Worm (Caenorhabditis elegans) whole organism, mixed stage, embryonic: ENCODE results near the gene nhr-183.

Source experiments
- M03D4.4 ChIP-seq: sonication (generic microtip); optimal IDR thresholded peaks from 2 replicates; lab custom pipeline; 2017; ENCODE audit warnings: mild to moderate bottlenecking, missing genetic modification characterization, missing compliant biosample characterization
- bed-3 ChIP-seq: fragments of 200-800 bp; sonication (Bioruptor generic); optimal IDR thresholded peaks from 3 replicates; lab custom pipeline; 2018; ENCODE audit warnings: mild to moderate bottlenecking, missing genetic modification characterization, moderate library complexity, missing compliant biosample characterization
- blmp-1 ChIP-seq: fragments of 150-350 bp; optimal IDR thresholded peaks from 2 replicates; lab custom pipeline; 2014; ENCODE audit warnings: missing biosample characterization, missing genetic modification characterization
- ceh-39 ChIP-seq: fragments of 150-350 bp; optimal IDR thresholded peaks from 2 replicates; lab custom pipeline; 2014; ENCODE audit warnings: missing biosample characterization, missing genetic modification characterization
- ceh-43 ChIP-seq: fragments of 200-800 bp; sonication (Bioruptor generic); optimal IDR thresholded peaks from 2 replicates; lab custom pipeline; 2018; ENCODE audit warnings: mild to moderate bottlenecking, missing genetic modification characterization, moderate library complexity, missing compliant biosample characterization
- ceh-83 ChIP-seq: fragments of 200-800 bp; sonication (Bioruptor generic); optimal IDR thresholded peaks from 2 replicates; lab custom pipeline; 2018; ENCODE audit warnings: mild to moderate bottlenecking, missing genetic modification characterization, missing compliant biosample characterization
- ces-1 ChIP-seq: fragments of 150-350 bp; optimal IDR thresholded peaks from 2 replicates; lab custom pipeline; 2014; ENCODE audit warnings: missing biosample characterization, missing genetic modification reagents, missing genetic modification characterization
- cnd-1 ChIP-seq: fragments of 200-800 bp; sonication (Bioruptor generic); optimal IDR thresholded peaks from 2 replicates; lab custom pipeline; 2018; ENCODE audit warnings: mild to moderate bottlenecking, missing genetic modification characterization, missing compliant biosample characterization
- drap-1 ChIP-seq: fragments of 200-800 bp; sonication (Bioruptor generic); optimal IDR thresholded peaks from 3 replicates; lab custom pipeline; 2018; ENCODE audit warnings: mild to moderate bottlenecking, missing genetic modification characterization, missing compliant biosample characterization
- elt-3 ChIP-seq: fragments of 150-350 bp; optimal IDR thresholded peaks from 2 replicates; lab custom pipeline; 2014; ENCODE audit warnings: missing biosample characterization, missing genetic modification characterization
- flh-1 ChIP-seq: fragments of 200-800 bp; sonication (Bioruptor generic); optimal IDR thresholded peaks from 2 replicates; lab custom pipeline; 2018; ENCODE audit warnings: mild to moderate bottlenecking, missing genetic modification characterization, moderate library complexity, missing compliant biosample characterization
- ham-2 ChIP-seq: fragments of 200-800 bp; sonication (Bioruptor generic); optimal IDR thresholded peaks from 2 replicates; lab custom pipeline; 2018; ENCODE audit warnings: mild to moderate bottlenecking, missing genetic modification characterization, missing compliant biosample characterization
- hlh-1 ChIP-seq: fragments of 150-350 bp; optimal IDR thresholded peaks from 2 replicates; lab custom pipeline; 2014; ENCODE audit warnings: missing biosample characterization, missing genetic modification reagents, missing genetic modification characterization
- lin-13 ChIP-seq: fragments of 150-350 bp; optimal IDR thresholded peaks from 2 replicates; lab custom pipeline; 2014; ENCODE audit warnings: missing biosample characterization, missing genetic modification characterization
- lin-32 ChIP-seq: fragments of 200-800 bp; sonication (Bioruptor generic); optimal IDR thresholded peaks from 2 replicates; lab custom pipeline; 2018; ENCODE audit warnings: mild to moderate bottlenecking, missing genetic modification characterization, missing compliant biosample characterization
- lsy-2 ChIP-seq: fragments of 150-350 bp; optimal IDR thresholded peaks from 2 replicates; lab custom pipeline; 2014; ENCODE audit warnings: missing biosample characterization, missing genetic modification characterization
- mab-5 ChIP-seq: fragments of 150-350 bp; optimal IDR thresholded peaks from 2 replicates; lab custom pipeline; 2014; ENCODE audit warnings: missing biosample characterization, missing genetic modification characterization
- mep-1 ChIP-seq: fragments of 150-350 bp; optimal IDR thresholded peaks from 2 replicates; lab custom pipeline; 2017; ENCODE audit warnings: missing biosample characterization, missing genetic modification reagents, missing genetic modification characterization, inconsistent platforms
- mls-2 ChIP-seq: sonication (generic microtip); optimal IDR thresholded peaks from 2 replicates; lab custom pipeline; 2016; ENCODE audit warnings: mild to moderate bottlenecking, missing genetic modification characterization, moderate library complexity, missing compliant biosample characterization
- nhr-12 ChIP-seq: fragments of 150-350 bp; optimal IDR thresholded peaks from 2 replicates; lab custom pipeline; 2014; ENCODE audit warnings: missing biosample characterization, missing genetic modification characterization
- nhr-2 ChIP-seq: fragments of 150-350 bp; optimal IDR thresholded peaks from 2 replicates; lab custom pipeline; 2014; ENCODE audit warnings: missing biosample characterization, missing genetic modification characterization
- nhr-237 ChIP-seq: fragments of 150-350 bp; optimal IDR thresholded peaks from 2 replicates; lab custom pipeline; 2014; ENCODE audit warnings: missing biosample characterization, missing genetic modification characterization
- nhr-28 ChIP-seq: fragments of 150-350 bp; optimal IDR thresholded peaks from 2 replicates; lab custom pipeline; 2014; ENCODE audit warnings: missing biosample characterization, missing genetic modification characterization
- nhr-76 ChIP-seq: sonication (generic microtip); optimal IDR thresholded peaks from 2 replicates; lab custom pipeline; 2017; ENCODE audit warnings: missing biosample characterization, missing genetic modification characterization
- sem-2 ChIP-seq: fragments of 200-800 bp; sonication (Bioruptor generic); optimal IDR thresholded peaks from 2 replicates; lab custom pipeline; 2018; ENCODE audit warnings: mild to moderate bottlenecking, missing genetic modification characterization, missing compliant biosample characterization
- snpc-4 ChIP-seq: fragments of 150-350 bp; optimal IDR thresholded peaks from 2 replicates; lab custom pipeline; 2014; ENCODE audit warnings: missing biosample characterization, missing genetic modification characterization
- sptf-1 ChIP-seq: sonication (generic microtip); optimal IDR thresholded peaks from 2 replicates; lab custom pipeline; 2017; ENCODE audit warnings: mild to moderate bottlenecking, missing genetic modification characterization, moderate library complexity, missing compliant biosample characterization
- tbx-8 ChIP-seq: fragments of 200-800 bp; sonication (Bioruptor generic); optimal IDR thresholded peaks from 2 replicates; lab custom pipeline; 2018; ENCODE audit warnings: mild to moderate bottlenecking, missing genetic modification characterization, moderate library complexity, missing compliant biosample characterization
- unc-120 ChIP-seq: sonication (generic microtip); optimal IDR thresholded peaks from 2 replicates; lab custom pipeline; 2017; ENCODE audit warnings: missing genetic modification characterization, missing compliant biosample characterization; ENCODE audit not compliant: poor library complexity, severe bottlenecking
- unc-39 ChIP-seq: fragments of 150-350 bp; optimal IDR thresholded peaks from 2 replicates; lab custom pipeline; 2014; ENCODE audit warnings: missing biosample characterization, missing genetic modification characterization
- unc-62 ChIP-seq: fragments of 150-350 bp; optimal IDR thresholded peaks from 2 replicates; lab custom pipeline; 2014; ENCODE audit warnings: missing biosample characterization, missing genetic modification reagents, missing genetic modification characterization
- zip-8 ChIP-seq: fragments of 150-350 bp; optimal IDR thresholded peaks from 2 replicates; lab custom pipeline; 2014; ENCODE audit warnings: missing biosample characterization, missing genetic modification characterization
- ztf-11 ChIP-seq: fragments of 150-350 bp; optimal IDR thresholded peaks from 2 replicates; lab custom pipeline; 2014; ENCODE audit warnings: missing biosample characterization, missing genetic modification characterization

Gene nhr-183

ce11 chrV:2274253-2274892, 9.9 kb upstream of the nhr-183 start, which contains the start of the genes Y5H2A.4 and abu-4:
Y5H2A.4 (minus strand) TSS chrV:2274353.
abu-4 (plus strand) TSS chrV:2274842.
- TF ChIP-seq sem-2 (GFP tag; lab: Kevin White, UChicago) = no peak
- no peak for TF ChIP-seq drap-1 (GFP tag; lab: Kevin White, UChicago)
- no peak for TF ChIP-seq lsy-2
- no peak for TF ChIP-seq nhr-237 (tag; lab: Kevin White, UChicago)
- TF ChIP-seq nhr-28 = no peak
- no peak for TF ChIP-seq sptf-1 (tag; lab: Kevin White, UChicago)
- no peak for TF ChIP-seq cnd-1 (tag; lab: Kevin White, UChicago)
- no peak for TF ChIP-seq mep-1 (tag; lab: Kevin White, UChicago)
- TF ChIP-seq tbx-8 (GFP tag; lab: Kevin White, UChicago) = no peak
- no peak for TF ChIP-seq snpc-4
- no peak for TF ChIP-seq nhr-12 (tag; lab: Kevin White, UChicago)
- no peak for TF ChIP-seq lin-13
- no peak for TF ChIP-seq ces-1 (GFP tag; lab: Kevin White, UChicago)
- TF ChIP-seq hlh-1 (tag; lab: Kevin White, UChicago) = no peak
- no peak for TF ChIP-seq mab-5 (tag; lab: Kevin White, UChicago)
- TF ChIP-seq bed-3 (GFP tag; lab: Kevin White, UChicago) = no peak
- no peak for TF ChIP-seq unc-62

- TF ChIP-seq ceh-43 (no peak), mab-5 (tag; lab: Kevin White, UChicago) (no peak), ceh-39 (no peak), ceh-83 (GFP tag; lab: Kevin White, UChicago) (no peak), tbx-8 (GFP tag; lab: Kevin White, UChicago) (no peak), nhr-28 (no peak), ham-2 (no peak), unc-120 (no peak)
Measured at ce11 chrV:2271750-2272149, 7.3 kb upstream of the nhr-183 start, which contains the start of gene Y5H2A.1. Y5H2A.1 (minus strand) TSS chrV:2271850.

- TF ChIP-seq bed-3 (GFP tag; lab: Kevin White, UChicago) (no peak), mep-1 (tag; lab: Kevin White, UChicago) (no peak), nhr-2 (tag; lab: Kevin White, UChicago) (no peak), flh-1 (GFP tag; lab: Kevin White, UChicago) (no peak), sptf-1 (tag; lab: Kevin White, UChicago) (no peak), hlh-1 (tag; lab: Kevin White, UChicago) (no peak), blmp-1 (tag; lab: Kevin White, UChicago) (no peak), nhr-76 (tag; lab: Kevin White, UChicago) (no peak), lin-32 (no peak), ceh-39 (no peak), mab-5 (tag; lab: Kevin White, UChicago) (no peak), ces-1 (GFP tag; lab: Kevin White, UChicago) (no peak), elt-3 (no peak), unc-39 (tag; lab: Kevin White, UChicago) (no peak), mls-2 (tag; lab: Kevin White, UChicago) (no peak), unc-120 (no peak), snpc-4 (no peak), tbx-8 (GFP tag; lab: Kevin White, UChicago) (no peak), cnd-1 (tag; lab: Kevin White, UChicago) (no peak)
Measured at ce11 chrV:2266958-2267357, 2.5 kb upstream of the nhr-183 start, which contains the start of gene nhr-275. nhr-275 (minus strand) TSS chrV:2267058.

- TF ChIP-seq ztf-11 (tag; lab: Kevin White, UChicago) = no peak
- TF ChIP-seq mep-1 (tag; lab: Kevin White, UChicago) = no peak
- no peak for TF ChIP-seq drap-1 (GFP tag; lab: Kevin White, UChicago)
Measured at ce11 chrV:2264925-2265324, 491 bp upstream of the nhr-183 start.

- TF ChIP-seq M03D4.4 (tag; lab: Kevin White, UChicago) (no peak), unc-120 (no peak), mep-1 (tag; lab: Kevin White, UChicago) (no peak), lin-32 (no peak), zip-8 (no peak), nhr-76 (tag; lab: Kevin White, UChicago) (no peak), flh-1 (GFP tag; lab: Kevin White, UChicago) (no peak), hlh-1 (tag; lab: Kevin White, UChicago) (no peak), tbx-8 (GFP tag; lab: Kevin White, UChicago) (no peak), nhr-2 (tag; lab: Kevin White, UChicago) (no peak), nhr-28 (no peak), sem-2 (GFP tag; lab: Kevin White, UChicago) (no peak), ham-2 (no peak), ztf-11 (tag; lab: Kevin White, UChicago) (no peak), unc-62 (no peak), mls-2 (tag; lab: Kevin White, UChicago) (no peak), drap-1 (GFP tag; lab: Kevin White, UChicago) (no peak), elt-3 (no peak), nhr-237 (tag; lab: Kevin White, UChicago) (no peak)
Measured at ce11 chrV:2260660-2261059, 3.8 kb downstream of the nhr-183 start, which contains the start of gene F41B5.12. F41B5.12 (plus strand) TSS chrV:2260960.
